Fruit fly (Drosophila melanogaster): Measurements from ENCODE around the gene tctn.

- no peak for TF ChIP-seq Smox (GFP tag; optimal IDR thresholded peaks at IDR 0.05)
- TF ChIP-seq CG8319 (GFP tag; optimal IDR thresholded peaks at IDR 0.05): no peak
- TF ChIP-seq acj6 (GFP tag; optimal IDR thresholded peaks at IDR 0.05): no peak
- no peak for TF ChIP-seq CG32006 (GFP tag; optimal IDR thresholded peaks at IDR 0.05)
- no peak for TF ChIP-seq CG6854 (GFP tag; optimal IDR thresholded peaks at IDR 0.05)
- no peak for TF ChIP-seq CG16779 (tag; optimal IDR thresholded peaks at IDR 0.05)
- no peak for TF ChIP-seq fkh (GFP tag; optimal IDR thresholded peaks at IDR 0.05)
- no peak for TF ChIP-seq vri (GFP tag; optimal IDR thresholded peaks at IDR 0.05)
- TF ChIP-seq CG6808 (GFP tag; optimal IDR thresholded peaks at IDR 0.05): no peak
- TF ChIP-seq spab (GFP tag; optimal IDR thresholded peaks at IDR 0.05): no peak
- no peak for TF ChIP-seq CG6792 (GFP tag; optimal IDR thresholded peaks at IDR 0.05)
- TF ChIP-seq Blimp-1 (GFP tag; optimal IDR thresholded peaks at IDR 0.05): no peak
These were observed 21.1 kb downstream of the tctn start for dm6 chr2L:6109313-6109847.
